Worm (Caenorhabditis elegans): Measurements from ENCODE around the gene F36F12.3.

DNA sequence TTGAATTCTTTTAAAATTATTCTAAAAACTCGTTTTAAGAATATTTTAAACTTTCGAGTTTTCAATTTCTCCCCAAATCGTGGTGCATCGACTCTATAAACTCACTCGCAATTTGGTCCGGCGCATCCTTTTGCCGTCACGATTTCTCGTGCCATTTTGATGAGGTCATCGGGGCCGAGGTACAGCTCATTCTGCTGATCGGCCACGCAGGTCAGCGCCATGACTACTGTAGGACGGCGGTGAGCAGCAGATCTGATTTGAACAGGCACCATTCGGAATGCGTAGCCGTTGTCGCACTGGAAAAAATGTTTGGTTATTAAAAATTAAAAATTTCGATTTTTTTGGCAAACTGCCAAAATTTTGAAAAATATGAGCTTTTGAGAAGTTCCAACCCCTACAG is 47.1 kb downstream of the F36F12.3 start:
- TF ChIP-seq lin-15B (tag; optimal IDR thresholded peaks at IDR 0.05) (no peak), nhr-28 (tag; optimal IDR thresholded peaks at IDR 0.05) (no peak), nhr-237 (tag; optimal IDR thresholded peaks at IDR 0.05) (no peak), unc-39 (tag; optimal IDR thresholded peaks at IDR 0.05) (no peak), ztf-4 (tag; optimal IDR thresholded peaks at IDR 0.05) (no peak)
